Worm (Caenorhabditis elegans): ENCODE results near the gene odr-7.

odr-7 gene

ce11 chrX:12492467-12492866, 31.0 kb upstream of the odr-7 start, which contains the start of gene lips-1:
Gene lips-1 (plus strand): TSS chrX:12492767.
- no peak for TF ChIP-seq egl-5 (tag; optimal IDR thresholded peaks at IDR 0.05)
- no peak for TF ChIP-seq nhr-77 (tag; optimal IDR thresholded peaks at IDR 0.05)
- no peak for TF ChIP-seq nhr-43 (tag; optimal IDR thresholded peaks at IDR 0.05; ENCODE audit: poor library complexity, severe bottlenecking)
- TF ChIP-seq fos-1 (tag; optimal IDR thresholded peaks at IDR 0.05), result no peak

ce11 chrX:12491138-12491537, 29.7 kb upstream of the odr-7 start:
- no peak for TF ChIP-seq fos-1 (tag; optimal IDR thresholded peaks at IDR 0.05)

ce11 chrX:12484749-12485148, 23.3 kb upstream of the odr-7 start, which contains the start of gene tbc-13:
Gene tbc-13 (plus strand): TSS chrX:12485049.
- TF ChIP-seq pha-4 (tag; optimal IDR thresholded peaks at IDR 0.05) (no peak), eor-1 (tag; optimal IDR thresholded peaks at IDR 0.05) (no peak), unc-62 (GFP tag; optimal IDR thresholded peaks at IDR 0.05) (no peak), nhr-25 (tag; optimal IDR thresholded peaks at IDR 0.05) (no peak), aly-2 (tag; optimal IDR thresholded peaks at IDR 0.05) (no peak), jun-1 (tag; optimal IDR thresholded peaks at IDR 0.05) (no peak), nfya-1 (tag; optimal IDR thresholded peaks at IDR 0.05; ENCODE audit: insufficient read depth) (no peak), lin-39 (tag; optimal IDR thresholded peaks at IDR 0.05) (no peak), elt-1 (tag; optimal IDR thresholded peaks at IDR 0.05) (no peak)

- TF ChIP-seq sea-2 (GFP tag; optimal IDR thresholded peaks at IDR 0.05) (no peak), egl-27 (tag; optimal IDR thresholded peaks at IDR 0.05) (no peak), nhr-12 (tag; optimal IDR thresholded peaks at IDR 0.05) (no peak), tbx-2 (tag; optimal IDR thresholded peaks at IDR 0.05) (no peak), ama-1 (optimal IDR thresholded peaks at IDR 0.05) (no peak), mml-1 (tag; optimal IDR thresholded peaks at IDR 0.05) (no peak), ztf-4 (tag; optimal IDR thresholded peaks at IDR 0.05) (no peak), ceh-82 (tag; optimal IDR thresholded peaks at IDR 0.05) (no peak), ZK546.5 (tag; optimal IDR thresholded peaks at IDR 0.05) (no peak), nhr-23 (tag; optimal IDR thresholded peaks at IDR 0.05) (no peak), mdl-1 (tag; optimal IDR thresholded peaks at IDR 0.05) (no peak), nhr-77 (tag; optimal IDR thresholded peaks at IDR 0.05) (no peak), elt-1 (tag; optimal IDR thresholded peaks at IDR 0.05) (no peak), lin-39 (tag; optimal IDR thresholded peaks at IDR 0.05) (no peak), nhr-67 (tag; optimal IDR thresholded peaks at IDR 0.05) (no peak), fos-1 (tag; optimal IDR thresholded peaks at IDR 0.05) (no peak), nhr-28 (tag; optimal IDR thresholded peaks at IDR 0.05) (no peak)
Observed at ce11 chrX:12484078-12484477, 22.6 kb upstream of the odr-7 start.

- TF ChIP-seq jun-1 (tag; optimal IDR thresholded peaks at IDR 0.05), result peak; percentile 67
- no peak for TF ChIP-seq nhr-67 (tag; optimal IDR thresholded peaks at IDR 0.05)
- peak in 1 of 3 experiments; percentile 42 for TF ChIP-seq elt-3 (tag; optimal IDR thresholded peaks at IDR 0.05)
- TF ChIP-seq hmg-11 (tag; optimal IDR thresholded peaks at IDR 0.05), result peak; percentile 97
- TF ChIP-seq fos-1 (tag; optimal IDR thresholded peaks at IDR 0.05), result no peak
- TF ChIP-seq unc-62 (GFP tag; optimal IDR thresholded peaks at IDR 0.05), result peak; percentile 51
- peak; percentile 94 for TF ChIP-seq lsy-12 (tag; optimal IDR thresholded peaks at IDR 0.05)
- TF ChIP-seq tbx-2 (tag; optimal IDR thresholded peaks at IDR 0.05), result peak; percentile 79
- peak; percentile 78 for TF ChIP-seq lin-15B (tag; optimal IDR thresholded peaks at IDR 0.05)
- no peak for TF ChIP-seq mdl-1 (tag; optimal IDR thresholded peaks at IDR 0.05)
- peak; percentile 82 for TF ChIP-seq nhr-25 (tag; optimal IDR thresholded peaks at IDR 0.05)
- peak; percentile 60 for TF ChIP-seq elt-1 (tag; optimal IDR thresholded peaks at IDR 0.05)
- TF ChIP-seq nhr-43 (tag; optimal IDR thresholded peaks at IDR 0.05; ENCODE audit: poor library complexity, severe bottlenecking), result peak; percentile 65
- TF ChIP-seq fkh-2 (tag; optimal IDR thresholded peaks at IDR 0.05), result no peak
- no peak for TF ChIP-seq nhr-237 (tag; optimal IDR thresholded peaks at IDR 0.05)
- no peak for TF ChIP-seq pqm-1 (tag; optimal IDR thresholded peaks at IDR 0.05)
- no peak for TF ChIP-seq sea-2 (GFP tag; optimal IDR thresholded peaks at IDR 0.05)
- peak; percentile 43 for TF ChIP-seq snpc-4 (tag; optimal IDR thresholded peaks at IDR 0.05)
- TF ChIP-seq ceh-28 (tag; optimal IDR thresholded peaks at IDR 0.05), result peak; percentile 61
- peak; percentile 84 for TF ChIP-seq nfya-1 (tag; optimal IDR thresholded peaks at IDR 0.05; ENCODE audit: insufficient read depth)
- peak; percentile 15 for TF ChIP-seq R02D3.7 (tag; optimal IDR thresholded peaks at IDR 0.05)
- TF ChIP-seq ceh-9 (tag; optimal IDR thresholded peaks at IDR 0.05), result no peak
- TF ChIP-seq nhr-23 (tag; optimal IDR thresholded peaks at IDR 0.05), result peak; percentile 96
- peak; percentile 99 for TF ChIP-seq lin-39 (tag; optimal IDR thresholded peaks at IDR 0.05)
- TF ChIP-seq fkh-10 (GFP tag; optimal IDR thresholded peaks at IDR 0.05), result no peak
- peak; percentile 53 for TF ChIP-seq skn-1 (tag; optimal IDR thresholded peaks at IDR 0.05)
- no peak for TF ChIP-seq ceh-16 (tag; optimal IDR thresholded peaks at IDR 0.05)
- peak; percentile 78 for TF ChIP-seq elt-2 (tag; optimal IDR thresholded peaks at IDR 0.05)
- TF ChIP-seq pha-4 (tag; optimal IDR thresholded peaks at IDR 0.05), result peak; percentile 90
Observed at ce11 chrX:12480447-12480998, 19.1 kb upstream of the odr-7 start, which contains the start of gene atf-6. Gene atf-6 (plus strand): TSS chrX:12480948.

Measured in whole organism, L3 larva.